Fruit fly (Drosophila melanogaster) whole organism, prepupa: ENCODE measurements around the gene raskol.

Experiments used
- CG10631 ChIP-seq: fragments of 200-800 bp; sonication (Bioruptor generic); optimal IDR thresholded peaks from 2 replicates; lab custom pipeline; 2016; ENCODE audit warnings: missing biosample characterization, missing genetic modification characterization
- CG10669 ChIP-seq: fragments of 200-800 bp; sonication (Bioruptor generic); optimal IDR thresholded peaks from 3 replicates; lab custom pipeline; 2018; ENCODE audit warnings: missing biosample characterization, mild to moderate bottlenecking, missing genetic modification characterization, moderate library complexity
- CG11762 ChIP-seq: fragments of 200-800 bp; sonication (Bioruptor generic); optimal IDR thresholded peaks from 3 replicates; lab custom pipeline; 2016; ENCODE audit warnings: missing biosample characterization, missing genetic modification characterization; ENCODE audit not compliant: insufficient read depth
- CG15336 ChIP-seq: fragments of 200-800 bp; sonication (Bioruptor generic); IDR thresholded peaks from 2 replicates; pipeline ENCODE4 v1.3.6; 2022; ENCODE audit warnings: missing biosample characterization, missing genetic modification characterization
- CG1621 ChIP-seq: fragments of 200-800 bp; sonication (Bioruptor generic); optimal IDR thresholded peaks from 3 replicates; lab custom pipeline; 2018; ENCODE audit warnings: missing biosample characterization, mild to moderate bottlenecking, missing genetic modification characterization
- CG16779 ChIP-seq: fragments of 200-800 bp; sonication (Bioruptor generic); optimal IDR thresholded peaks from 3 replicates; lab custom pipeline; 2017; ENCODE audit warnings: missing biosample characterization, mild to moderate bottlenecking, missing genetic modification characterization
- CG3032 ChIP-seq: fragments of 200-800 bp; optimal IDR thresholded peaks from 2 replicates; lab custom pipeline; 2019; ENCODE audit warnings: missing biosample characterization, mild to moderate bottlenecking, missing genetic modification characterization, moderate library complexity
- CG31627 ChIP-seq: fragments of 200-800 bp; sonication (Bioruptor generic); optimal IDR thresholded peaks from 3 replicates; lab custom pipeline; 2016; ENCODE audit warnings: missing biosample characterization, missing genetic modification characterization
- CG32006 ChIP-seq: fragments of 200-800 bp; sonication (Bioruptor generic); optimal IDR thresholded peaks from 3 replicates; lab custom pipeline; 2017; ENCODE audit warnings: missing biosample characterization, mild to moderate bottlenecking, missing genetic modification characterization
- CG34406 ChIP-seq: fragments of 200-800 bp; sonication (Bioruptor generic); optimal IDR thresholded peaks from 3 replicates; lab custom pipeline; 2016; ENCODE audit warnings: missing biosample characterization, missing genetic modification characterization
- CG3919 ChIP-seq: fragments of 200-800 bp; sonication (Bioruptor generic); optimal IDR thresholded peaks from 3 replicates; lab custom pipeline; 2016; ENCODE audit warnings: missing biosample characterization, missing genetic modification characterization
- CG4318 ChIP-seq: fragments of 200-800 bp; sonication (Bioruptor generic); optimal IDR thresholded peaks from 3 replicates; lab custom pipeline; 2017; ENCODE audit warnings: missing biosample characterization, mild to moderate bottlenecking, missing genetic modification characterization
- CG6163 ChIP-seq: fragments of 200-800 bp; sonication (Bioruptor generic); IDR thresholded peaks from 3 replicates; pipeline ENCODE4 v1.3.6; 2022; ENCODE audit warnings: missing biosample characterization, missing genetic modification characterization
- CG6276 ChIP-seq: fragments of 200-800 bp; sonication (Bioruptor generic); optimal IDR thresholded peaks from 2 replicates; lab custom pipeline; 2017; ENCODE audit warnings: missing biosample characterization, mild to moderate bottlenecking, missing genetic modification characterization
- CG6792 ChIP-seq: fragments of 200-800 bp; sonication (Bioruptor generic); optimal IDR thresholded peaks from 3 replicates; lab custom pipeline; 2016; ENCODE audit warnings: missing biosample characterization, missing genetic modification characterization
- CG6808 ChIP-seq: fragments of 200-800 bp; sonication (Bioruptor generic); optimal IDR thresholded peaks from 3 replicates; lab custom pipeline; 2017; ENCODE audit warnings: missing biosample characterization, missing genetic modification characterization, mild to moderate bottlenecking, moderate library complexity, missing genetic modification reagents
- CG6854 ChIP-seq: fragments of 200-800 bp; sonication (Bioruptor generic); optimal IDR thresholded peaks from 2 replicates; lab custom pipeline; 2017; ENCODE audit warnings: missing biosample characterization, mild to moderate bottlenecking, missing genetic modification characterization
- CG7368 ChIP-seq: fragments of 200-800 bp; sonication (Bioruptor generic); optimal IDR thresholded peaks from 3 replicates; lab custom pipeline; 2016; ENCODE audit warnings: missing biosample characterization, missing genetic modification characterization
- CG8119 ChIP-seq: fragments of 200-800 bp; sonication (Bioruptor generic); IDR thresholded peaks from 3 replicates; pipeline ENCODE4 v1.3.6; 2022; ENCODE audit warnings: missing biosample characterization, missing genetic modification characterization
- CG9139 ChIP-seq: fragments of 200-800 bp; sonication (Bioruptor generic); optimal IDR thresholded peaks from 3 replicates; lab custom pipeline; 2017; ENCODE audit warnings: missing biosample characterization, mild to moderate bottlenecking, missing genetic modification characterization
- Eip93F ChIP-seq: fragments of 200-800 bp; sonication (Bioruptor generic); optimal IDR thresholded peaks from 2 replicates; lab custom pipeline; 2016; ENCODE audit warnings: missing biosample characterization, mild to moderate bottlenecking, missing genetic modification characterization
- Ets96B ChIP-seq: fragments of 200-800 bp; optimal IDR thresholded peaks from 2 replicates; lab custom pipeline; 2019; ENCODE audit warnings: missing biosample characterization, mild to moderate bottlenecking, missing genetic modification characterization, moderate library complexity
- Gug ChIP-seq: fragments of 200-800 bp; sonication (Bioruptor generic); IDR thresholded peaks from 2 replicates; pipeline ENCODE4 v1.3.6; 2022; ENCODE audit warnings: missing biosample characterization, missing genetic modification characterization
- Hr39 ChIP-seq: fragments of 200-800 bp; sonication (Bioruptor generic); optimal IDR thresholded peaks from 2 replicates; lab custom pipeline; 2016; ENCODE audit warnings: missing biosample characterization, missing genetic modification characterization
- Hr4 ChIP-seq: fragments of 200-800 bp; sonication (Bioruptor generic); optimal IDR thresholded peaks from 3 replicates; lab custom pipeline; 2016; ENCODE audit warnings: missing biosample characterization, missing genetic modification characterization
- Met ChIP-seq: fragments of 200-800 bp; sonication (Bioruptor generic); optimal IDR thresholded peaks from 3 replicates; lab custom pipeline; 2016; ENCODE audit warnings: missing biosample characterization, missing genetic modification characterization
- OdsH ChIP-seq: fragments of 200-800 bp; sonication (Bioruptor generic); optimal IDR thresholded peaks from 3 replicates; lab custom pipeline; 2016; ENCODE audit warnings: missing biosample characterization, missing genetic modification characterization
- Smox ChIP-seq: fragments of 200-800 bp; sonication (Bioruptor generic); optimal IDR thresholded peaks from 3 replicates; lab custom pipeline; 2016; ENCODE audit warnings: missing biosample characterization, missing genetic modification characterization
- Sox14 ChIP-seq: fragments of 200-800 bp; sonication (Bioruptor generic); optimal IDR thresholded peaks from 3 replicates; lab custom pipeline; 2016; ENCODE audit warnings: missing biosample characterization, missing genetic modification characterization
- Sox15 ChIP-seq: fragments of 200-800 bp; sonication (Bioruptor generic); optimal IDR thresholded peaks from 3 replicates; lab custom pipeline; 2016; ENCODE audit warnings: missing biosample characterization, missing genetic modification characterization
- achi ChIP-seq: fragments of 200-800 bp; sonication (Bioruptor generic); optimal IDR thresholded peaks from 3 replicates; lab custom pipeline; 2016; ENCODE audit warnings: missing biosample characterization, missing genetic modification characterization
- cyc ChIP-seq: fragments of 200-800 bp; sonication (Bioruptor generic); optimal IDR thresholded peaks from 3 replicates; lab custom pipeline; 2016; ENCODE audit warnings: missing biosample characterization, missing genetic modification characterization
- dac ChIP-seq: fragments of 200-800 bp; sonication (Bioruptor generic); optimal IDR thresholded peaks from 2 replicates; lab custom pipeline; 2017; ENCODE audit warnings: missing biosample characterization, mild to moderate bottlenecking, missing genetic modification characterization
- dsx ChIP-seq: fragments of 200-800 bp; optimal IDR thresholded peaks from 3 replicates; lab custom pipeline; 2019; ENCODE audit warnings: missing biosample characterization, mild to moderate bottlenecking, missing genetic modification characterization, moderate library complexity; ENCODE audit not compliant: poor library complexity, severe bottlenecking
- eg ChIP-seq: fragments of 200-800 bp; sonication (Bioruptor generic); IDR thresholded peaks from 3 replicates; pipeline ENCODE4 v1.3.6; 2022; ENCODE audit warnings: missing biosample characterization, missing genetic modification characterization
- esn ChIP-seq: fragments of 200-800 bp; sonication (Bioruptor generic); optimal IDR thresholded peaks from 2 replicates; lab custom pipeline; 2016; ENCODE audit warnings: missing biosample characterization, mild to moderate bottlenecking, missing genetic modification characterization, moderate library complexity
- fd59A ChIP-seq: fragments of 200-800 bp; sonication (Bioruptor generic); optimal IDR thresholded peaks from 2 replicates; lab custom pipeline; 2017; ENCODE audit warnings: missing biosample characterization, mild to moderate bottlenecking, missing genetic modification characterization, missing genetic modification reagents
- fkh ChIP-seq: fragments of 200-800 bp; sonication (Bioruptor generic); optimal IDR thresholded peaks from 3 replicates; lab custom pipeline; 2017; ENCODE audit warnings: missing biosample characterization, mild to moderate bottlenecking, missing genetic modification characterization, moderate library complexity
- net ChIP-seq: fragments of 200-800 bp; sonication (Bioruptor generic); optimal IDR thresholded peaks from 3 replicates; lab custom pipeline; 2016; ENCODE audit warnings: missing biosample characterization, missing genetic modification characterization
- salr ChIP-seq, 2 experiments: fragments of 200-800 bp; sonication (Bioruptor generic); optimal IDR thresholded peaks; 3 replicates each; lab custom pipeline; 2016 to 2018; ENCODE audit warnings: missing biosample characterization in 2 of 2, missing genetic modification characterization in 2 of 2, mild to moderate bottlenecking in 1 of 2
- spab ChIP-seq: fragments of 200-800 bp; sonication (Bioruptor generic); optimal IDR thresholded peaks from 2 replicates; lab custom pipeline; 2017; ENCODE audit warnings: missing biosample characterization, mild to moderate bottlenecking, missing genetic modification characterization, missing genetic modification reagents
- ss ChIP-seq, 2 experiments: fragments of 200-800 bp; sonication (Bioruptor generic); optimal IDR thresholded peaks; 2 replicates in 1 of 2; 3 replicates in 1 of 2; lab custom pipeline; 2017 to 2018; ENCODE audit warnings: mild to moderate bottlenecking in 2 of 2, missing biosample characterization in 2 of 2, missing genetic modification characterization in 2 of 2, moderate library complexity in 1 of 2
- svp ChIP-seq: fragments of 200-800 bp; sonication (Bioruptor generic); peaks from one replicate; lab custom pipeline; 2016; ENCODE audit warnings: missing biosample characterization, missing genetic modification characterization
- topi ChIP-seq: fragments of 200-800 bp; sonication (Bioruptor generic); optimal IDR thresholded peaks from 3 replicates; lab custom pipeline; 2016; ENCODE audit warnings: missing biosample characterization, missing genetic modification characterization
- vri ChIP-seq: fragments of 200-800 bp; sonication (Bioruptor generic); optimal IDR thresholded peaks from 3 replicates; lab custom pipeline; 2016; ENCODE audit warnings: missing biosample characterization, mild to moderate bottlenecking, missing genetic modification characterization

Gene raskol

DNA sequence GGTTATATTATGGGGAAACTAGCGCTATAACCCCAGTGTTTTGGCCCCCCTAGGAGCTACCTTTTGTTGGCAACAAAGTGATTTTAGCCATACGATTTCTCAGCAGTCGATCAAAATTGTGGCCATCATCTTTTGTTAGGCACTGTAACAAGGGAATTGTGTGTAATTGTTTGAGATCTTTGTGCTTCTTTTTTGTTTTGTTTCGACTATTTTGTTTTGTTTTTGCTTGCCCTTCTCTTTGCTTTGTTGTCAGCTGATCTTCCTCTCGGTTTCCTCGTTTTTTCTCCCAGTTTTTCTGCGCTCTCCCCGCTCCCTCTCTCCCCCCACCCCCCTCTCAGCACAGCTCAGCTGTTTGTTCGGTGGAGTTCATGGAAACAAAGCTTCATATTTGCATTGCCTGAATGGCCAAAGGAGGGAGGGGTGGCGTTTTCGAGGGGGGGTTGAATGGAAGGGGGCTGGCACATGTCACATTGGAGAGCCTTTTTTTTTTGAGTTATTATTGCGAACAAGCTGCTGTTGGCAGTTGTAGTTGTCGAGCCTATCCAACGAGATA, 16.1 kb downstream of the raskol start:
- TF ChIP-seq CG6163, result peak; percentile 75
- peak; percentile 75 for TF ChIP-seq CG6808 (GFP tag; lab: Kevin White, UChicago)
- TF ChIP-seq ss (GFP tag; optimal IDR thresholded peaks at IDR 0.05; lab: Kevin White, UChicago), result peak; percentile 56 to 61
- TF ChIP-seq fkh, result peak; percentile 45
- 0 out of 3 replicates have a peak, but pooled peaks have one; percentile 30 for TF ChIP-seq eg (GFP tag; lab: Robert Waterston, UW)
- peak; percentile 55 for TF ChIP-seq CG16779 (tag; lab: Kevin White, UChicago)
- no peak for TF ChIP-seq OdsH (GFP tag; lab: Kevin White, UChicago)
- TF ChIP-seq Smox (GFP tag; lab: Kevin White, UChicago), result no peak
- TF ChIP-seq CG3032 (tag; lab: Kevin White, UChicago), result peak; percentile 38
- TF ChIP-seq Sox14 (GFP tag; lab: Kevin White, UChicago), result peak; percentile 15
- peak; percentile 52 for TF ChIP-seq CG1621 (tag; lab: Kevin White, UChicago)
- no peak for TF ChIP-seq CG15336 (GFP tag; lab: Robert Waterston, UW)
- TF ChIP-seq Ets96B, result peak; percentile 66
- TF ChIP-seq CG6276, result no peak
- peak; percentile 25 for TF ChIP-seq dsx (GFP tag; lab: Kevin White, UChicago)
- peak; percentile 58 for TF ChIP-seq CG10669
- TF ChIP-seq Met (GFP tag; lab: Kevin White, UChicago), result no peak
- peak; percentile 31 for TF ChIP-seq spab
- peak; percentile 82 for TF ChIP-seq CG9139 (GFP tag; lab: Kevin White, UChicago)

DNA sequence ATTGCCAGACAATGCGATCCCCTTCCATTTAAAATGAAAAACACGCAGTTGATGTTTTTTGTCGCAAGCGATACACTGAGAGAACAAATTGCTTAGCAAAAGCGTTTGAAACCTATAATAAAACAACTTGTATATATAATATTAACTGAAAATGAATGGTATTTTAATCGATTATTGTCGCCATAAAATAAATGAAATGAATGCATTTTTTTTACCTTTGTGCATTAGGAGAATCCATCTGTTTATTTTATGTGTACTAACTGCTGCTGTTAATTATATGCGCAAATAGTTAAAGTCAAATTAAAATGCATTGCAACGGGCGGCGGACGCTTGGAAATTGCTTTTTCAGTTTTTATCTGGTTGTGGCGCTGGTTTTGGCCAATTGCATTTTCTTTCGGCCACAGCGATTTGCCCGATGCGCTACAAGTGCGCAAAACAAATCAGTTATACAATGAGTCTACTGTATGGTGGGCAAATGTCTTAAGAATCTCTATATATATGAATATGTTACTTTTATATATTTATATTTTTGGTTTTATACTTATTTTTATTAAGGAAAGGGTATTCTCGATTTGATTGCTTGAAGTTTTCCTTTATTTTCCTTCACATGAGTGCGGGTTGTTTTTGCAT, 16.7 kb downstream of the raskol start:
- TF ChIP-seq CG34406 (GFP tag; lab: Kevin White, UChicago), result peak; percentile 48
- peak; percentile 76 for TF ChIP-seq Hr4 (GFP tag; lab: Kevin White, UChicago)
- TF ChIP-seq CG4318 (GFP tag; lab: Kevin White, UChicago), result no peak
- no peak for TF ChIP-seq CG6854
- peak; percentile 47 for TF ChIP-seq Sox15 (GFP tag; lab: Kevin White, UChicago)
- TF ChIP-seq CG6276, result peak; percentile 61
- peak; percentile 77; the same call in 2 of the 3 replicates for TF ChIP-seq CG6163
- TF ChIP-seq salr (GFP tag; optimal IDR thresholded peaks at IDR 0.05; lab: Kevin White, UChicago), result peak in 1 of 2 experiments; percentile 39
- TF ChIP-seq CG9139 (GFP tag; lab: Kevin White, UChicago), result no peak
- peak; percentile 68 for TF ChIP-seq Ets96B
- TF ChIP-seq esn (GFP tag; lab: Kevin White, UChicago), result peak; percentile 49
- TF ChIP-seq CG8119, result peak; percentile 77
- TF ChIP-seq OdsH (GFP tag; lab: Kevin White, UChicago), result peak; percentile 60
- TF ChIP-seq svp (GFP tag; lab: Kevin White, UChicago), result peak; percentile 78
- no peak for TF ChIP-seq CG16779 (tag; lab: Kevin White, UChicago)
- no peak for TF ChIP-seq fd59A (GFP tag; lab: Kevin White, UChicago)
- no peak for TF ChIP-seq vri
- TF ChIP-seq cyc (GFP tag; lab: Kevin White, UChicago), result peak; percentile 58
- TF ChIP-seq dsx (GFP tag; lab: Kevin White, UChicago), result peak; percentile 29
- TF ChIP-seq CG15336 (GFP tag; lab: Robert Waterston, UW), result peak; percentile 81
- peak; percentile 55 for TF ChIP-seq topi (GFP tag; lab: Kevin White, UChicago)
- peak; percentile 65 for TF ChIP-seq CG3032 (tag; lab: Kevin White, UChicago)
- TF ChIP-seq CG10631 (GFP tag; lab: Kevin White, UChicago), result peak; percentile 57
- TF ChIP-seq CG6792 (GFP tag; lab: Kevin White, UChicago), result peak; percentile 53
- no peak for TF ChIP-seq CG1621 (tag; lab: Kevin White, UChicago)
- TF ChIP-seq Smox (GFP tag; lab: Kevin White, UChicago), result peak; percentile 47
- peak; percentile 53 for TF ChIP-seq Gug (GFP tag; lab: Robert Waterston, UW)
- TF ChIP-seq CG7368, result peak; percentile 16
- TF ChIP-seq CG11762 (GFP tag; lab: Kevin White, UChicago), result peak; percentile 34
- TF ChIP-seq CG31627 (GFP tag; lab: Kevin White, UChicago), result peak; percentile 33
- peak; percentile 70 for TF ChIP-seq CG32006 (GFP tag; lab: Kevin White, UChicago)
- TF ChIP-seq achi (GFP tag; lab: Kevin White, UChicago), result peak; percentile 47
- peak; percentile 67 for TF ChIP-seq CG3919
- no peak for TF ChIP-seq Eip93F (GFP tag; lab: Kevin White, UChicago)
- TF ChIP-seq dac (GFP tag; lab: Kevin White, UChicago), result peak; percentile 24
- peak; percentile 55 for TF ChIP-seq net (GFP tag; lab: Kevin White, UChicago)
- TF ChIP-seq eg (GFP tag; lab: Robert Waterston, UW), result peak; percentile 83
- TF ChIP-seq Hr39 (GFP tag; lab: Kevin White, UChicago), result peak; percentile 32
- no peak for TF ChIP-seq fkh
